Worm (Caenorhabditis elegans) whole organism, midembryonic: ENCODE measurements around the gene C03G6.6.

Experiments
- flt-1 ChIP-seq: fragments of 200-800 bp; sonication (Bioruptor generic); IDR thresholded peaks from 2 replicates; pipeline ENCODE4 v1.3.6; 2022; ENCODE audit warnings: missing genetic modification characterization, missing compliant biosample characterization
- klf-2 ChIP-seq: fragments of 200-800 bp; sonication (Bioruptor generic); conservative IDR thresholded peaks from 2 replicates; pipeline ENCODE4 v1.3.6; 2022; ENCODE audit warnings: missing genetic modification reagents, missing genetic modification characterization, missing compliant biosample characterization
- med-1 ChIP-seq: sonication (generic microtip); optimal IDR thresholded peaks from 2 replicates; lab custom pipeline; 2017; ENCODE audit warnings: missing genetic modification characterization, mild to moderate bottlenecking, missing compliant biosample characterization, antibody characterized with exemption, missing genetic modification reagents; ENCODE audit not compliant: insufficient read depth
- ref-1 ChIP-seq: fragments of 200-800 bp; sonication (Bioruptor generic); conservative IDR thresholded peaks from 2 replicates; pipeline ENCODE4 v1.3.6; 2022; ENCODE audit warnings: missing genetic modification reagents, missing genetic modification characterization, missing compliant biosample characterization
- tab-1 ChIP-seq: fragments of 200-800 bp; sonication (Bioruptor generic); IDR thresholded peaks from 2 replicates; pipeline ENCODE4 v1.3.6; 2022; ENCODE audit warnings: missing genetic modification characterization, missing compliant biosample characterization
- ztf-23 ChIP-seq: fragments of 200-800 bp; sonication (Bioruptor generic); IDR thresholded peaks from 2 replicates; pipeline ENCODE4 v1.3.6; 2022; ENCODE audit warnings: missing genetic modification reagents, missing genetic modification characterization, missing compliant biosample characterization
- ztf-29 ChIP-seq: fragments of 200-800 bp; sonication (Bioruptor generic); IDR thresholded peaks from 2 replicates; pipeline ENCODE4 v1.3.6; 2022; ENCODE audit warnings: missing genetic modification reagents, missing genetic modification characterization, missing compliant biosample characterization

DNA sequence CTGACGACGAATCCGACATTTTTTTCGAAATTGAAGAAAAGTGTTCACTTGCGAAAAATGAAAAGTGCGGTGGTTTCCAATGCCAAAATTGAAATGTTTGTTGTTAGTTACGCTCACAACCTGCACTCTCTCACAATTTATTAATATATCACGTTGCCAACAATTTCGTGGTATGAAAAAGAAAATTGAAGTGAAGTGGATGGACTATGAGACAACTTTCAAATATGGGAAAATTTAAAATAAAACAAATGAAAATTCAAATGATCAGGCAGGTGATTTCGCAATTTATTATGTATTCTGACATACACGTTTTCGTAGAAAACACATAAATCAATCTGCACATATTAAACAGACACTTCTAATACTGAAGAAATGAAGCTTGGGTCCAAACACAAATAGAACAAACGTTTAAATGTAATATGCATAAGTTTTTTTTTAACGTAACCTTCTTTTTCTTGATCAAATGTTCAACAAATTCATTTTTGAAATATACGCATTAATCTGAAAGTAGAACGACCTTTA, 28.9 kb downstream of the C03G6.6 start, which contains the start of gene srp-6:
- TF ChIP-seq klf-2 (GFP tag; lab: Robert Waterston, UW) = no peak
- TF ChIP-seq ztf-29 (GFP tag; lab: Robert Waterston, UW) = no peak
- no peak for TF ChIP-seq tab-1 (GFP tag; lab: Robert Waterston, UW)
- TF ChIP-seq ztf-23 = no peak
- no peak for TF ChIP-seq med-1 (GFP tag; lab: Kevin White, UChicago)
- no peak for TF ChIP-seq ref-1 (GFP tag; lab: Robert Waterston, UW)
- TF ChIP-seq flt-1 (GFP tag; lab: Robert Waterston, UW) = no peak
